Fruit fly (Drosophila melanogaster) whole organism, wandering third instar larva: ENCODE measurements around the gene Polr2D.

Source experiments
- CrebA ChIP-seq: fragments of 200-800 bp; sonication (Bioruptor generic); optimal IDR thresholded peaks from 2 replicates; lab custom pipeline; 2016; ENCODE audit warnings: missing biosample characterization, mild to moderate bottlenecking, missing genetic modification characterization, borderline replicate concordance
- HLH106 ChIP-seq: fragments of 200-800 bp; optimal IDR thresholded peaks from 3 replicates; lab custom pipeline; 2019; ENCODE audit warnings: missing biosample characterization, mild to moderate bottlenecking, missing genetic modification characterization, moderate library complexity
- Myc ChIP-seq: fragments of >200 bp; optimal IDR thresholded peaks from 2 replicates; lab custom pipeline; 2017
- brk ChIP-seq: fragments of 200-800 bp; sonication (Bioruptor generic); optimal IDR thresholded peaks from 2 replicates; lab custom pipeline; 2016; ENCODE audit warnings: missing biosample characterization, mild to moderate bottlenecking, missing genetic modification characterization
- dsf ChIP-seq: sonication (Bioruptor generic); optimal IDR thresholded peaks from 2 replicates; lab custom pipeline; 2016; ENCODE audit warnings: missing biosample characterization, missing genetic modification characterization, borderline replicate concordance
- foxo ChIP-seq, 2 experiments: fragments of 200-800 bp; sonication (Bioruptor generic); optimal IDR thresholded peaks; 2 replicates in 1 of 2; 3 replicates in 1 of 2; lab custom pipeline; 2016 to 2017; ENCODE audit warnings: missing biosample characterization in 2 of 2, missing genetic modification characterization in 2 of 2
- psq ChIP-seq: fragments of 200-800 bp; sonication (Bioruptor generic); optimal IDR thresholded peaks from 3 replicates; lab custom pipeline; 2017; ENCODE audit warnings: missing biosample characterization, mild to moderate bottlenecking, missing genetic modification characterization, moderate library complexity
- rgr ChIP-seq: fragments of 200-800 bp; sonication (Bioruptor generic); optimal IDR thresholded peaks from 3 replicates; lab custom pipeline; 2016; ENCODE audit warnings: missing biosample characterization, mild to moderate bottlenecking, missing genetic modification characterization
- tai ChIP-seq: sonication (Bioruptor generic); optimal IDR thresholded peaks from 2 replicates; lab custom pipeline; 2016; ENCODE audit warnings: missing biosample characterization, missing genetic modification characterization
- usp ChIP-seq: fragments of >200 bp; optimal IDR thresholded peaks from 2 replicates; lab custom pipeline; 2017; ENCODE audit warnings: missing biosample characterization, missing genetic modification characterization
- woc ChIP-seq: sonication (Bioruptor generic); optimal IDR thresholded peaks from 2 replicates; lab custom pipeline; 2016; ENCODE audit warnings: missing biosample characterization, mild to moderate bottlenecking, missing genetic modification characterization

DNA sequence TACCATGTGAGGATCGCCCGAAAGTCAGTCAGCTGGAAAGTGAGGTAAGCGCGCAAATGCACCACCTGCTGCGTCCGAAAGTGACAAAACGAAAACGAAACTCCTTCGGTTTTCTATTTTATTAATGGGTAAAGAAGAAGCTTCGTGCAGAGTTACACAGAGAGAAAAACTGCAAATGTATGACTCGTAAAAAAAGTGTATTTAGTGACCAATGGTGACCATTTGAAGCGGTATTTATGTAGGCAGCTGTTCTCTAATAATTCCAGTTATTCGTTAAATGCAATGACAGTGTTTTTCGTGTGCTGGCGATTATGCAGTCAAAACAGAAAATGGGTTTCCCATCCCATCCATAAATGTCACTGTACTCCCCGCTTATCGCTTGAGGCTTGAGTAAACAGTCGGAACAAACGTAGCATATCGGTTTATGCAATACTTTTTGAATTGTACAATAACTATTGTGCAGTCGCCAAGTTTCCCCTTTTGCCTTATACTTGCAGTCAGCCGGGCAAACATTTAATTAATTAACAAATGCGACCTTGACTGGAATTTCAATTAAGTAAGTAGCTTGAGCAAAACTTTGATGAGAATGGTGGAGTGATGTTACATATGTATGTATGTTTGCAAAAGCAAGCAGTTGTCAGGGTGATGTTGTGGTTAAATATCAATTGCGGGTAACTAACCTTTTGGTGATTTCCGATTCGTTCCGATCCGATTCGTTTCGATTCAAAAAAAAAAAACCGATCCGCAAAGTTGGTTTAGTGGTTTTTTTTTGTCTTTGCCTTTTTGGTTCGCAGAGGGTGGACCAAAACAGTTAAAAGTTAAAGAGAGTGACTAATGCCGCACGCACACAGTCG, 42.4 kb upstream of the Polr2D start:
- TF ChIP-seq brk (GFP tag; lab: Kevin White, UChicago) (no peak), Myc (lab: Kevin White, UChicago) (no peak), tai (GFP tag; lab: Kevin White, UChicago) (no peak), HLH106 (tag; lab: Kevin White, UChicago) (no peak), usp (no peak), woc (GFP tag; lab: Kevin White, UChicago) (no peak), foxo (GFP tag; optimal IDR thresholded peaks at IDR 0.05; lab: Kevin White, UChicago) (no peak), psq (GFP tag; lab: Kevin White, UChicago) (no peak), dsf (GFP tag; lab: Kevin White, UChicago) (no peak), rgr (GFP tag; lab: Kevin White, UChicago) (no peak), CrebA (GFP tag; lab: Kevin White, UChicago) (no peak)
